Worm (Caenorhabditis elegans) whole organism, early embryonic: ENCODE measurements around the gene spe-26.

ENCODE experiments used
- B0310.2 ChIP-seq: sonication (generic microtip); optimal IDR thresholded peaks from 2 replicates; lab custom pipeline; 2016; ENCODE audit warnings: mild to moderate bottlenecking, missing genetic modification characterization, missing compliant biosample characterization
- F13C5.2 ChIP-seq: sonication (generic microtip); optimal IDR thresholded peaks from 2 replicates; lab custom pipeline; 2017; ENCODE audit warnings: mild to moderate bottlenecking, missing genetic modification characterization, inconsistent platforms, missing compliant biosample characterization
- aly-1 ChIP-seq: sonication (generic microtip); optimal IDR thresholded peaks from 2 replicates; lab custom pipeline; 2016; ENCODE audit warnings: missing genetic modification characterization, missing compliant biosample characterization
- ama-1 ChIP-seq: fragments of 150-350 bp; optimal IDR thresholded peaks from 2 replicates; lab custom pipeline; 2014
- ceh-13 ChIP-seq: fragments of 200-800 bp; sonication (Bioruptor generic); optimal IDR thresholded peaks from 2 replicates; lab custom pipeline; 2018; ENCODE audit warnings: mild to moderate bottlenecking, missing genetic modification characterization, missing compliant biosample characterization
- ceh-36 ChIP-seq: sonication (generic microtip); optimal IDR thresholded peaks from 2 replicates; lab custom pipeline; 2016; ENCODE audit warnings: missing genetic modification characterization, inconsistent platforms, missing compliant biosample characterization
- ets-7 ChIP-seq: sonication (generic microtip); optimal IDR thresholded peaks from 2 replicates; lab custom pipeline; 2016; ENCODE audit warnings: missing genotype, missing genetic modification characterization, missing compliant biosample characterization
- flt-1 ChIP-seq: fragments of 200-800 bp; sonication (Bioruptor generic); IDR thresholded peaks from 2 replicates; pipeline ENCODE4 v1.3.6; 2022; ENCODE audit warnings: missing genetic modification characterization, missing compliant biosample characterization
- hmbx-1 ChIP-seq: sonication (generic microtip); optimal IDR thresholded peaks from 2 replicates; lab custom pipeline; 2016; ENCODE audit warnings: mild to moderate bottlenecking, missing genetic modification characterization, missing compliant biosample characterization
- hmg-4 ChIP-seq: fragments of 200-800 bp; sonication (Bioruptor generic); optimal IDR thresholded peaks from 2 replicates; lab custom pipeline; 2018; ENCODE audit warnings: mild to moderate bottlenecking, missing genetic modification characterization, missing compliant biosample characterization
- hnd-1 ChIP-seq: sonication (generic microtip); optimal IDR thresholded peaks from 2 replicates; lab custom pipeline; 2016; ENCODE audit warnings: missing genetic modification characterization, missing compliant biosample characterization
- pes-1 ChIP-seq: fragments of 200-800 bp; sonication (Bioruptor generic); IDR thresholded peaks from 2 replicates; pipeline ENCODE4 v1.3.6; 2022; ENCODE audit warnings: missing genetic modification reagents, missing genetic modification characterization, missing compliant biosample characterization
- scrt-1 ChIP-seq: fragments of 200-800 bp; sonication (Bioruptor generic); IDR thresholded peaks from 2 replicates; pipeline ENCODE4 v1.3.6; 2022; ENCODE audit warnings: missing genetic modification characterization, missing compliant biosample characterization
- sea-1 ChIP-seq: fragments of 200-800 bp; sonication (Bioruptor generic); conservative IDR thresholded peaks from 2 replicates; pipeline ENCODE4 v1.3.6; 2022; ENCODE audit warnings: missing genetic modification characterization, missing compliant biosample characterization
- tbx-11 ChIP-seq: fragments of 200-800 bp; sonication (Bioruptor generic); IDR thresholded peaks from 2 replicates; pipeline ENCODE4 v1.3.6; 2022; ENCODE audit warnings: missing genetic modification characterization, missing compliant biosample characterization
- tbx-37 ChIP-seq: fragments of 200-800 bp; sonication (Bioruptor generic); conservative IDR thresholded peaks from 2 replicates; pipeline ENCODE4 v1.3.6; 2022; ENCODE audit warnings: missing genetic modification reagents, missing genetic modification characterization, missing compliant biosample characterization
- tra-4 ChIP-seq: sonication (generic microtip); optimal IDR thresholded peaks from 2 replicates; lab custom pipeline; 2017; ENCODE audit warnings: missing genetic modification characterization, missing compliant biosample characterization

The spe-26 gene

ce11 chrIV:10391827-10392226, at the start of gene spe-26:
Gene spe-26, minus strand, starts transcription at chrIV:10391927.
- no peak for TF ChIP-seq tra-4 (tag; lab: Kevin White, UChicago)
- TF ChIP-seq tbx-11: no peak
- no peak for TF ChIP-seq hnd-1 (tag; lab: Kevin White, UChicago)
- no peak for TF ChIP-seq hmg-4 (GFP tag; lab: Kevin White, UChicago)
- TF ChIP-seq ets-7 (tag; lab: Kevin White, UChicago): no peak
- no peak for TF ChIP-seq hmbx-1 (tag; lab: Kevin White, UChicago)
- TF ChIP-seq F13C5.2 (tag; lab: Kevin White, UChicago): no peak
- no peak for TF ChIP-seq sea-1 (GFP tag; lab: Robert Waterston, UW)
- no peak for TF ChIP-seq ceh-13 (GFP tag; lab: Kevin White, UChicago)
- TF ChIP-seq pes-1 (GFP tag; lab: Robert Waterston, UW): no peak
- no peak for TF ChIP-seq B0310.2 (tag; lab: Kevin White, UChicago)
- TF ChIP-seq aly-1 (tag; lab: Kevin White, UChicago): no peak
- no peak for TF ChIP-seq scrt-1 (GFP tag; lab: Robert Waterston, UW)
- TF ChIP-seq ceh-36 (tag; lab: Kevin White, UChicago): no peak
- no peak for TF ChIP-seq tbx-37 (GFP tag; lab: Robert Waterston, UW)
- no peak for TF ChIP-seq flt-1 (GFP tag; lab: Robert Waterston, UW)
- no peak for TF ChIP-seq ama-1 (lab: Kevin White, UChicago)

DNA sequence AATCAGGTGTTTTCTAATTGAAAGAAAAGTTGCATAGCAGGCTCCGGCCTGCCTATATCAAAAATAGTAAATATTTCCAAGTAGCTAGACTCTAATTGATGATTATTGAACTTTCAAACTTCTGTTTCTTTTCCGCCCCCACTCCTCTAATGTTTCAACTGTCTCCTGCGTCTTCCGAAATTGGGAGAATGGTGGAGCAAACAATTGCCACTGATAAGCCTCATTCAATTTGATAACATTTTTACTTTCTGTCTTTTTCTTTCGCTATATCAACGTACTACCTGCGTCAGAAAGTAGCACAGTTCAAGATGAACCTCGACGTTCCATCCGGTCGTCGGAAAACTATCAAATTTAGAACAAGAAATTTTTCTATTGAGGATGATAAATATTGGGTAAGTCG, 47.2 kb upstream of the spe-26 start, which contains the start of gene F13B12.3:
F13B12.3 (plus strand) TSS at position 223 of the 400 bp plus-strand sequence.
- TF ChIP-seq hnd-1 (tag; lab: Kevin White, UChicago) (no peak), tbx-37 (GFP tag; lab: Robert Waterston, UW) (no peak), ceh-36 (tag; lab: Kevin White, UChicago) (no peak), flt-1 (GFP tag; lab: Robert Waterston, UW) (no peak), F13C5.2 (tag; lab: Kevin White, UChicago) (no peak), aly-1 (tag; lab: Kevin White, UChicago) (no peak), scrt-1 (GFP tag; lab: Robert Waterston, UW) (no peak), ets-7 (tag; lab: Kevin White, UChicago) (no peak), hmbx-1 (tag; lab: Kevin White, UChicago) (no peak), tra-4 (tag; lab: Kevin White, UChicago) (no peak), pes-1 (GFP tag; lab: Robert Waterston, UW) (no peak), ama-1 (lab: Kevin White, UChicago) (no peak), ceh-13 (GFP tag; lab: Kevin White, UChicago) (no peak), tbx-11 (no peak), B0310.2 (tag; lab: Kevin White, UChicago) (no peak), sea-1 (GFP tag; lab: Robert Waterston, UW) (no peak)

DNA sequence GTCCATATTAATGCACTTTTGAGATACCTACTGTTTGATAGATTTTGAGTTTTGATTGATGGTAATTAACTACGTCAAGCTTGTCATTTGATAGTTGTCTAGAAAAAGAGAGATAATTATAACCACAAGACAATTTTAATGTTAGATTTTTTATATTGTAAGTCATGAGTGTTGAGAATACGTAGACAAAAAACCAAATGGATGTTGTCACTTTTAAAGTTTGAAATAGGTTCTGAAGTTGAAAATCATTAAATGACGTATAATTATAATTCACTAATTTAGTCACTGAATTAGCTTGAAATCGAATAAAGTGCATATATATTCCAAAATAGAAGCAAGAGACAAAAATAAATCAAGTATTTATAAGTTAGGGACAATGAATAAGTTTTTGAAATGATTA, 45.4 kb upstream of the spe-26 start:
- TF ChIP-seq tbx-11 (no peak), tra-4 (tag; lab: Kevin White, UChicago) (no peak), ceh-36 (tag; lab: Kevin White, UChicago) (no peak), scrt-1 (GFP tag; lab: Robert Waterston, UW) (no peak), tbx-37 (GFP tag; lab: Robert Waterston, UW) (no peak), F13C5.2 (tag; lab: Kevin White, UChicago) (no peak), sea-1 (GFP tag; lab: Robert Waterston, UW) (no peak)

ce11 chrIV:10436401-10436800, 44.7 kb upstream of the spe-26 start, which contains the start of gene ins-1:
Gene ins-1, plus strand, starts transcription at chrIV:10436701.
- no peak for TF ChIP-seq tbx-37 (GFP tag; lab: Robert Waterston, UW)
- no peak for TF ChIP-seq ets-7 (tag; lab: Kevin White, UChicago)
- TF ChIP-seq tbx-11: no peak
- no peak for TF ChIP-seq B0310.2 (tag; lab: Kevin White, UChicago)
- no peak for TF ChIP-seq hmbx-1 (tag; lab: Kevin White, UChicago)
- TF ChIP-seq flt-1 (GFP tag; lab: Robert Waterston, UW): no peak
- no peak for TF ChIP-seq tra-4 (tag; lab: Kevin White, UChicago)
- TF ChIP-seq ceh-36 (tag; lab: Kevin White, UChicago): no peak
- TF ChIP-seq aly-1 (tag; lab: Kevin White, UChicago): no peak
- TF ChIP-seq sea-1 (GFP tag; lab: Robert Waterston, UW): no peak
- no peak for TF ChIP-seq hnd-1 (tag; lab: Kevin White, UChicago)
- no peak for TF ChIP-seq pes-1 (GFP tag; lab: Robert Waterston, UW)
- TF ChIP-seq scrt-1 (GFP tag; lab: Robert Waterston, UW): no peak
- no peak for TF ChIP-seq ama-1 (lab: Kevin White, UChicago)

DNA sequence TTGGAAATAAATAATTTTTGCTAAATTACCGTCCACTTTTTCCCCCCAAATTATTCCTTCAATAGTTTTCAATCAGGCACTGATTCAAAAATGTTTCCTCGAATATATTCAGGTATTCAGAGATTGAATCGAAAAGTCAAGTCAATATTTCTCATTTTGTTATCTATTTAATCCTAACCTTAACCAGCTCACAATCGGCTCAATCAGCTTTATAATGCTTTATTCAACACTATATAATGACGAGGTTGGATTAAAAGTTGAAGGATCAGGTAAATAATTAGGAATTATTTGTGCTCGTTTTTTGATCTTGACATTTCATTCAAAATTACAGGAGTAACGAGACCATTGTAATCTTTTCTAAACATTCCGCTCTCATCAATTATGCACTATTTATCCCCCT, 38.8 kb upstream of the spe-26 start:
- no peak for TF ChIP-seq tbx-37 (GFP tag; lab: Robert Waterston, UW)
- TF ChIP-seq ceh-36 (tag; lab: Kevin White, UChicago): no peak
- no peak for TF ChIP-seq aly-1 (tag; lab: Kevin White, UChicago)
- TF ChIP-seq ceh-13 (GFP tag; lab: Kevin White, UChicago): no peak
- no peak for TF ChIP-seq ama-1 (lab: Kevin White, UChicago)
- no peak for TF ChIP-seq hnd-1 (tag; lab: Kevin White, UChicago)
- no peak for TF ChIP-seq ets-7 (tag; lab: Kevin White, UChicago)
- no peak for TF ChIP-seq tra-4 (tag; lab: Kevin White, UChicago)
- no peak for TF ChIP-seq flt-1 (GFP tag; lab: Robert Waterston, UW)
- no peak for TF ChIP-seq scrt-1 (GFP tag; lab: Robert Waterston, UW)
- no peak for TF ChIP-seq sea-1 (GFP tag; lab: Robert Waterston, UW)
- no peak for TF ChIP-seq pes-1 (GFP tag; lab: Robert Waterston, UW)
- no peak for TF ChIP-seq B0310.2 (tag; lab: Kevin White, UChicago)
- no peak for TF ChIP-seq hmg-4 (GFP tag; lab: Kevin White, UChicago)
- no peak for TF ChIP-seq F13C5.2 (tag; lab: Kevin White, UChicago)
- no peak for TF ChIP-seq hmbx-1 (tag; lab: Kevin White, UChicago)
- TF ChIP-seq tbx-11: no peak

DNA sequence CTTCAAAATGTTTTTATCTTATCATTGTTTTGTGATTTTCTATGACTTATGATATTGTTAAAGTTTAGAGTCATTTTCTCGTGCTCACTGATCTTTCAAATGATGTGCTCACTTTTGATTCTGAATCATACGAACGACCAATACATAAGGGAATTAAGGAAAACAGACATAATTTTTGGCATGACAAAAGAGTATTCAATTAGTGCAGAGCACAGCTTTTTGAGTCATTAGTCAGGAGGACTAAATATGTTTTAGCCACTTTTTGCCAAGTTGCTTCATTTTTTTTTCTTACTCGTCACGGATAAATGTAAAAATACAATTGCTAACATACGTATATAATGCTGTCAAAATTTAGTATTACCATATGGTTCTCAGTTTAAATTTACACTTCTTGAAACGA, 37.4 kb upstream of the spe-26 start, which contains the start of gene F13B12.2:
F13B12.2 (minus strand) TSS at position 2 of the 400 bp plus-strand sequence.
- TF ChIP-seq ceh-13 (GFP tag; lab: Kevin White, UChicago) (no peak), F13C5.2 (tag; lab: Kevin White, UChicago) (no peak), tra-4 (tag; lab: Kevin White, UChicago) (no peak)
